Fruit fly (Drosophila melanogaster): Measurements from ENCODE around the gene CG8353.

The CG8353 gene

dm6 chr2L:8213987-8214386 is at the start of gene CG8353 (continued):
- TF ChIP-seq gsb (GFP tag; IDR thresholded peaks at IDR 0.05): no peak
- TF ChIP-seq CG12104 (GFP tag; optimal IDR thresholded peaks at IDR 0.05): no peak
- TF ChIP-seq Nf-YC (tag; optimal IDR thresholded peaks at IDR 0.05): no peak
- TF ChIP-seq CG11560 (tag; IDR thresholded peaks at IDR 0.05): no peak
- TF ChIP-seq esg (GFP tag; conservative IDR thresholded peaks at IDR 0.05): no peak
- no peak for TF ChIP-seq maf-S (GFP tag; optimal IDR thresholded peaks at IDR 0.05)
- TF ChIP-seq sob (GFP tag; IDR thresholded peaks at IDR 0.05): no peak
- TF ChIP-seq H15 (GFP tag; IDR thresholded peaks at IDR 0.05): no peak
- TF ChIP-seq CG15073 (GFP tag; optimal IDR thresholded peaks at IDR 0.05): no peak
- no peak for TF ChIP-seq cas (GFP tag; IDR thresholded peaks at IDR 0.05)
- no peak for TF ChIP-seq Bdp1 (GFP tag; optimal IDR thresholded peaks at IDR 0.05)
- TF ChIP-seq sd (tag; optimal IDR thresholded peaks at IDR 0.05): no peak
- TF ChIP-seq MESR4 (GFP tag; optimal IDR thresholded peaks at IDR 0.05): peak; percentile 28
- no peak for TF ChIP-seq caup (GFP tag; optimal IDR thresholded peaks at IDR 0.05; ENCODE audit: severe bottlenecking)
- TF ChIP-seq Doc2 (GFP tag; IDR thresholded peaks at IDR 0.05): no peak
- no peak for TF ChIP-seq CG10366 (GFP tag; IDR thresholded peaks at IDR 0.05)
- no peak for TF ChIP-seq lmd (GFP tag; IDR thresholded peaks at IDR 0.05)
- no peak for TF ChIP-seq CG18599 (GFP tag; optimal IDR thresholded peaks at IDR 0.05)
- no peak for TF ChIP-seq ro (GFP tag; IDR thresholded peaks at IDR 0.05)
- no peak for TF ChIP-seq her (GFP tag; optimal IDR thresholded peaks at IDR 0.05)
- no peak for TF ChIP-seq yki (optimal IDR thresholded peaks at IDR 0.05)
- peak; percentile 14 for TF ChIP-seq Ets65A (GFP tag)
- no peak for TF ChIP-seq CG4730 (GFP tag; IDR thresholded peaks at IDR 0.05)
- no peak for TF ChIP-seq Dll (GFP tag; IDR thresholded peaks at IDR 0.05; ENCODE audit: partially characterized antibody)
- 0 out of 2 replicates have a peak, but pooled peaks have one; percentile 20 for TF ChIP-seq CG13287 (GFP tag; IDR thresholded peaks at IDR 0.05; ENCODE audit: partially characterized antibody)
- no peak for TF ChIP-seq CG14050 (GFP tag; IDR thresholded peaks at IDR 0.05)
- TF ChIP-seq chif (GFP tag; optimal IDR thresholded peaks at IDR 0.05): no peak
- 0 out of 2 replicates have a peak, but pooled peaks have one; percentile 23 for TF ChIP-seq MBD-R2 (GFP tag; IDR thresholded peaks at IDR 0.05)
- TF ChIP-seq Scr (GFP tag; IDR thresholded peaks at IDR 0.05; ENCODE audit: partially characterized antibody): no peak
- no peak for TF ChIP-seq sisA (GFP tag; IDR thresholded peaks at IDR 0.05)
- TF ChIP-seq GATAe (GFP tag; conservative IDR thresholded peaks at IDR 0.05): peak; percentile 54; the same call in 1 of the 2 replicates
- no peak for TF ChIP-seq dpn (GFP tag; optimal IDR thresholded peaks at IDR 0.05)
- no peak for TF ChIP-seq CG15696 (tag; optimal IDR thresholded peaks at IDR 0.05)
- no peak for TF ChIP-seq Mrtf (GFP tag; IDR thresholded peaks at IDR 0.05)
- TF ChIP-seq Jarid2 (GFP tag; optimal IDR thresholded peaks at IDR 0.05): peak; percentile 29
- no peak for TF ChIP-seq CG7271 (tag; optimal IDR thresholded peaks at IDR 0.05)
- TF ChIP-seq Drgx (GFP tag; IDR thresholded peaks at IDR 0.05): peak; percentile 15; the same call in 1 of the 2 replicates
- peak; percentile 30 for TF ChIP-seq CG10543 (GFP tag; optimal IDR thresholded peaks at IDR 0.05)
- TF ChIP-seq chm (GFP tag; IDR thresholded peaks at IDR 0.05): no peak
- TF ChIP-seq CG17568 (GFP tag; optimal IDR thresholded peaks at IDR 0.05): no peak
- TF ChIP-seq tll (GFP tag; optimal IDR thresholded peaks at IDR 0.05): no peak
- peak; percentile 97 for TF ChIP-seq grn (GFP tag; optimal IDR thresholded peaks at IDR 0.05)
- no peak for TF ChIP-seq CG17328 (GFP tag; IDR thresholded peaks at IDR 0.05)
- no peak for TF ChIP-seq CG14710 (tag; optimal IDR thresholded peaks at IDR 0.05)
- no peak for TF ChIP-seq Doc3 (GFP tag; IDR thresholded peaks at IDR 0.05; ENCODE audit: partially characterized antibody)
- no peak for TF ChIP-seq CTCF (GFP tag; optimal IDR thresholded peaks at IDR 0.05)
- TF ChIP-seq gem (tag; optimal IDR thresholded peaks at IDR 0.05): no peak

All from whole organism, embryonic.